Fruit fly (Drosophila melanogaster) whole organism, embryonic: ENCODE results near the gene Rgl.

Experiments
- CG30431 ChIP-seq: fragments of 200-800 bp; sonication (Bioruptor generic); optimal IDR thresholded peaks from 2 replicates; lab custom pipeline; 2017; ENCODE audit warnings: missing biosample characterization, missing genetic modification characterization
- HHEX ChIP-seq: fragments of 200-800 bp; sonication (Bioruptor generic); optimal IDR thresholded peaks from 3 replicates; lab custom pipeline; 2017; ENCODE audit warnings: missing biosample characterization, mild to moderate bottlenecking, missing genetic modification characterization, missing genetic modification reagents
- maf-S ChIP-seq: fragments of 200-800 bp; sonication (Bioruptor generic); optimal IDR thresholded peaks from 2 replicates; lab custom pipeline; 2016; ENCODE audit warnings: missing biosample characterization, missing genetic modification characterization

dm6 chr3L:13912777-13913176, 12.4 kb downstream of the Rgl start:
- TF ChIP-seq maf-S = no peak
- no peak for TF ChIP-seq CG30431 (GFP tag; lab: Kevin White, UChicago)
- TF ChIP-seq HHEX (GFP tag; lab: Kevin White, UChicago) = peak; percentile 58
